Worm (Caenorhabditis elegans): ENCODE measurements around the gene H04M03.3.
A peak's percentile ranks its signal among the peaks of the same experiment; 100 is the strongest.

Gene H04M03.3

ce11 chrIV:5903305-5903778 is 12.0 kb downstream of the H04M03.3 start, which contains the start of gene H04M03.12:
Gene H04M03.12 (minus strand): TSS chrIV:5903355.
- TF ChIP-seq pha-2 (tag; optimal IDR thresholded peaks at IDR 0.05) (no peak), ama-1 (optimal IDR thresholded peaks at IDR 0.05) (no peak), nfya-1 (tag; optimal IDR thresholded peaks at IDR 0.05) (peak; percentile 53), nhr-232 (tag; optimal IDR thresholded peaks at IDR 0.05) (no peak), pag-3 (tag; optimal IDR thresholded peaks at IDR 0.05; ENCODE audit: borderline replicate concordance) (no peak), F13H6.1 (tag; optimal IDR thresholded peaks at IDR 0.05) (no peak)

ce11 chrIV:5915152-5915551 is 23.8 kb downstream of the H04M03.3 start:
- TF ChIP-seq unc-42 (tag; optimal IDR thresholded peaks at IDR 0.05) (peak; percentile 91), elt-4 (tag; optimal IDR thresholded peaks at IDR 0.05) (no peak)

DNA sequence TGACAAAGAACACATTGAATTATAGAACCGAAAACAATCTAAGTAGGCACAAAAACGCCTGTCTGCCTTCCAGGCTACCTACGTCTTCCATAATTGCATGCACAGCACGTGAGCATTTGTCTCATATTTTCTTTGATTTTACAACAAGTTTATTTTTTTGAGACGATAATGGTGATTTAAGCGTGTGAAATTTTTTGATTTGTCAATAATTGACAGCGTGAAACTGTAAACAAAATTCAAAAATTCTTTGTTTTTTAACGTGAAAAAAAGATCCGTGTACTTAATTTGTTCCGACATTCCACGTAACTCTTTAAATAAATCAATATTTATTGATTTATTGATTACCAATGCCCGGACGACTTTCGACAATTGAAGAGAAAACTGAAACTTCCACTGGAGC is 25.7 kb downstream of the H04M03.3 start, which contains the start of gene dhhc-13:
Gene dhhc-13, plus strand, starts transcription at position 301 of the 400 bp plus-strand sequence.
- no peak for TF ChIP-seq C38D4.7 (GFP tag; optimal IDR thresholded peaks at IDR 0.05)
- no peak for TF ChIP-seq K09A11.1 (tag; optimal IDR thresholded peaks at IDR 0.05; ENCODE audit: insufficient read depth)
- no peak for TF ChIP-seq pha-2 (tag; optimal IDR thresholded peaks at IDR 0.05)
- no peak for TF ChIP-seq fkh-6 (tag; optimal IDR thresholded peaks at IDR 0.05)
- no peak for TF ChIP-seq ceh-14 (tag; optimal IDR thresholded peaks at IDR 0.05)
- TF ChIP-seq nhr-232 (tag; optimal IDR thresholded peaks at IDR 0.05), result no peak
- TF ChIP-seq che-1 (tag; optimal IDR thresholded peaks at IDR 0.05), result no peak
- TF ChIP-seq sox-4 (tag; optimal IDR thresholded peaks at IDR 0.05), result no peak
- no peak for TF ChIP-seq sox-2 (GFP tag; IDR thresholded peaks at IDR 0.05)
- no peak for TF ChIP-seq ttx-3 (tag; optimal IDR thresholded peaks at IDR 0.05)
- TF ChIP-seq ceh-2 (tag; optimal IDR thresholded peaks at IDR 0.05), result no peak
- TF ChIP-seq pros-1 (tag; optimal IDR thresholded peaks at IDR 0.05), result no peak
- TF ChIP-seq sdc-2 (tag; optimal IDR thresholded peaks at IDR 0.05), result no peak
- no peak for TF ChIP-seq ceh-48 (tag; optimal IDR thresholded peaks at IDR 0.05)
- TF ChIP-seq ztf-16 (tag; optimal IDR thresholded peaks at IDR 0.05), result no peak
- no peak for TF ChIP-seq rnt-1 (tag; optimal IDR thresholded peaks at IDR 0.05)
- TF ChIP-seq ceh-45 (GFP tag; IDR thresholded peaks at IDR 0.05), result no peak

DNA sequence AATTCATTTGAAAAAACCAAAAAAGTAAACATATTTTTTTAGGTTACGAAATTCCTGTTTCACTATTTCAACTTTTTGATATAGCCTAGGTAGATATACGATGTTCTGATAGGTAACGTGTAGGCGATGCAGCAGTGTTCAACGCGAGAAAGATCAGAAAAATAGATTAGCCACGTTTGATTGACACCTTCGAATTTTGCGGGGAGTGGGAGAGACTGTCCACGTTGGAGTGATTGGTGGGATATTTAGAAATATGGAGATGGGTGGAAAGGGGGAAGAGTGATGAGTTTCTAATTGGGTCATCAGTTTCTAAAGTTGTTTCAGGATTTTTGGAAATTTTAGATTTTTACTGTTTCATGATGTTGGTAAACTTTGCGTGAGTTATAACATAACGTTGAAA is 31.7 kb downstream of the H04M03.3 start:
- TF ChIP-seq che-1 (tag; optimal IDR thresholded peaks at IDR 0.05), result no peak
- TF ChIP-seq ceh-22 (tag; optimal IDR thresholded peaks at IDR 0.05), result no peak
- no peak for TF ChIP-seq sdc-2 (tag; optimal IDR thresholded peaks at IDR 0.05)
- no peak for TF ChIP-seq sox-2 (GFP tag; IDR thresholded peaks at IDR 0.05)
- TF ChIP-seq ceh-19 (GFP tag; optimal IDR thresholded peaks at IDR 0.05), result no peak
- TF ChIP-seq pqm-1 (tag; optimal IDR thresholded peaks at IDR 0.05), result no peak
- TF ChIP-seq C38D4.7 (GFP tag; optimal IDR thresholded peaks at IDR 0.05), result no peak
- no peak for TF ChIP-seq F13H6.1 (tag; optimal IDR thresholded peaks at IDR 0.05)
- no peak for TF ChIP-seq nhr-232 (tag; optimal IDR thresholded peaks at IDR 0.05)
- TF ChIP-seq ceh-30 (tag; optimal IDR thresholded peaks at IDR 0.05), result no peak
- no peak for TF ChIP-seq nfya-1 (tag; optimal IDR thresholded peaks at IDR 0.05)
- no peak for TF ChIP-seq hlh-15 (tag; optimal IDR thresholded peaks at IDR 0.05)

ce11 chrIV:5924241-5924640 is 32.9 kb downstream of the H04M03.3 start:
- TF ChIP-seq gmeb-2 (tag; optimal IDR thresholded peaks at IDR 0.05) (no peak), ceh-6 (GFP tag; optimal IDR thresholded peaks at IDR 0.05) (no peak), ceh-34 (tag; optimal IDR thresholded peaks at IDR 0.05) (no peak), sdc-2 (tag; optimal IDR thresholded peaks at IDR 0.05) (no peak), npax-4 (tag; optimal IDR thresholded peaks at IDR 0.05) (no peak), ceh-24 (tag; optimal IDR thresholded peaks at IDR 0.05) (no peak), nhr-232 (tag; optimal IDR thresholded peaks at IDR 0.05) (no peak), tbx-2 (tag; optimal IDR thresholded peaks at IDR 0.05) (no peak), unc-55 (GFP tag; optimal IDR thresholded peaks at IDR 0.05) (no peak), dve-1 (tag; optimal IDR thresholded peaks at IDR 0.05) (no peak), ref-2 (tag; optimal IDR thresholded peaks at IDR 0.05) (no peak), ceh-30 (tag; optimal IDR thresholded peaks at IDR 0.05) (no peak), F13H6.1 (tag; optimal IDR thresholded peaks at IDR 0.05) (no peak), ceh-22 (tag; optimal IDR thresholded peaks at IDR 0.05) (no peak)

All from whole organism, late embryonic.